Fruit fly (Drosophila melanogaster): ENCODE data around the gene CG4502.
A peak's percentile ranks its signal among the peaks of the same experiment; 100 is the strongest.

Gene CG4502

dm6 chr2L:7215657-7216056 is 11.6 kb upstream of the CG4502 start (continued):
- TF ChIP-seq CG12236 (GFP tag; optimal IDR thresholded peaks at IDR 0.05): no peak
- TF ChIP-seq E2f2 (GFP tag; IDR thresholded peaks at IDR 0.05): no peak
- TF ChIP-seq ken (GFP tag; IDR thresholded peaks at IDR 0.05): no peak
- no peak for TF ChIP-seq CG6765 (GFP tag; optimal IDR thresholded peaks at IDR 0.05)
- TF ChIP-seq dpn (GFP tag; optimal IDR thresholded peaks at IDR 0.05): no peak
- peak; percentile 50 for TF ChIP-seq CG17568 (GFP tag; optimal IDR thresholded peaks at IDR 0.05)
- TF ChIP-seq Mrtf (GFP tag; IDR thresholded peaks at IDR 0.05): no peak
- TF ChIP-seq corto (GFP tag; optimal IDR thresholded peaks at IDR 0.05): no peak
- TF ChIP-seq sens (GFP tag): peak; percentile 65
- no peak for TF ChIP-seq dmrt11E (tag; optimal IDR thresholded peaks at IDR 0.05)
- no peak for TF ChIP-seq CG12155 (GFP tag; optimal IDR thresholded peaks at IDR 0.05)
- no peak for TF ChIP-seq dysf (GFP tag; IDR thresholded peaks at IDR 0.05)
- no peak for TF ChIP-seq Six4 (GFP tag; optimal IDR thresholded peaks at IDR 0.05)
- TF ChIP-seq CG2678 (tag; optimal IDR thresholded peaks at IDR 0.05): peak; percentile 39
- TF ChIP-seq CG6689 (GFP tag; IDR thresholded peaks at IDR 0.05): no peak
- peak; percentile 33 for TF ChIP-seq CG1603 (tag; optimal IDR thresholded peaks at IDR 0.05)
- no peak for TF ChIP-seq Dek (tag; optimal IDR thresholded peaks at IDR 0.05)
- no peak for TF ChIP-seq CG11398 (GFP tag; optimal IDR thresholded peaks at IDR 0.05)
- no peak for TF ChIP-seq bbx (GFP tag; IDR thresholded peaks at IDR 0.05; ENCODE audit: partially characterized antibody)
- no peak for TF ChIP-seq h (optimal IDR thresholded peaks at IDR 0.05)
- TF ChIP-seq Myb (GFP tag; optimal IDR thresholded peaks at IDR 0.05): no peak
- TF ChIP-seq Atf6 (GFP tag; IDR thresholded peaks at IDR 0.05): no peak
- TF ChIP-seq bsh (GFP tag; optimal IDR thresholded peaks at IDR 0.05): peak in 1 of 2 experiments; percentile 30
- no peak for TF ChIP-seq CG15011 (GFP tag; optimal IDR thresholded peaks at IDR 0.05)

DNA sequence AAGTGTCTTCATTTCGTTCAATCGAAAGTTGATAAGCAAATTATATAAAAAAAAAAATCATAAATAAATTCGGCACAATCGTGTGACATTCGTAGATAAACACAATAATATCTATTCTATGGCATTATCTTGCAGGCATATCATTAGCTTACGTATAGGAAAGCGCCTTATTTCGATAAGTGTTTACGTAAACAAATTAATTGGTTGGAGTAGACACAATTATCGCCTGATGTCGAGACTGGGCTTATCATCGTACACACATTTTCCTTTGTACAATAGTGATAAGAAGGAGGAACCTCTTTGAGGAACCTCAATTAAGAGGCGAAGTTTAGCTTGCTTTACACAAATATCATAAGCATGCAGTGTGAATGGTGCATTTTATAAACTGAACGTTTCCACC is 10.8 kb upstream of the CG4502 start:
- no peak for TF ChIP-seq Fer3 (tag; optimal IDR thresholded peaks at IDR 0.05)
- no peak for TF ChIP-seq her (GFP tag; optimal IDR thresholded peaks at IDR 0.05)
- no peak for TF ChIP-seq hkb (optimal IDR thresholded peaks at IDR 0.05)
- TF ChIP-seq hkb (GFP tag; IDR thresholded peaks at IDR 0.05): 0 out of 2 replicates have a peak, but pooled peaks have one; percentile 8
- TF ChIP-seq CG9727 (GFP tag; optimal IDR thresholded peaks at IDR 0.05): no peak
- no peak for TF ChIP-seq chinmo (GFP tag; IDR thresholded peaks at IDR 0.05; ENCODE audit: partially characterized antibody)
- TF ChIP-seq CG13296 (GFP tag; optimal IDR thresholded peaks at IDR 0.05): no peak
- no peak for TF ChIP-seq CG33557 (GFP tag; optimal IDR thresholded peaks at IDR 0.05)
- no peak for TF ChIP-seq Awh (GFP tag; IDR thresholded peaks at IDR 0.05)
- peak; percentile 97 for TF ChIP-seq exex (tag; optimal IDR thresholded peaks at IDR 0.05)
- TF ChIP-seq Ptx1 (GFP tag; IDR thresholded peaks at IDR 0.05): no peak
- no peak for TF ChIP-seq bigmax (GFP tag; optimal IDR thresholded peaks at IDR 0.05)
- TF ChIP-seq CG16779 (GFP tag; IDR thresholded peaks at IDR 0.05): no peak
- no peak for TF ChIP-seq CG12744 (GFP tag; optimal IDR thresholded peaks at IDR 0.05)
- no peak for TF ChIP-seq ab (GFP tag; optimal IDR thresholded peaks at IDR 0.05)
- no peak for TF ChIP-seq emc (GFP tag; optimal IDR thresholded peaks at IDR 0.05)
- peak; percentile 14 for TF ChIP-seq salm (tag; optimal IDR thresholded peaks at IDR 0.05)
- TF ChIP-seq sug (tag; optimal IDR thresholded peaks at IDR 0.05): peak; percentile 33
- no peak for TF ChIP-seq CG7556 (GFP tag; optimal IDR thresholded peaks at IDR 0.05)
- TF ChIP-seq wor (GFP tag; IDR thresholded peaks at IDR 0.05): no peak
- TF ChIP-seq Sin3A (optimal IDR thresholded peaks at IDR 0.05): no peak
- no peak for TF ChIP-seq dati (GFP tag; IDR thresholded peaks at IDR 0.05)
- no peak for TF ChIP-seq Fer1 (GFP tag; optimal IDR thresholded peaks at IDR 0.05)
- no peak for TF ChIP-seq CG34224 (GFP tag; IDR thresholded peaks at IDR 0.05; ENCODE audit: partially characterized antibody)
- TF ChIP-seq prd (optimal IDR thresholded peaks at IDR 0.05): no peak
- TF ChIP-seq prd (GFP tag; IDR thresholded peaks at IDR 0.05): no peak
- TF ChIP-seq p53 (GFP tag; optimal IDR thresholded peaks at IDR 0.05): no peak
- TF ChIP-seq Sox102F (GFP tag; optimal IDR thresholded peaks at IDR 0.05): no peak
- no peak for TF ChIP-seq pho (GFP tag; optimal IDR thresholded peaks at IDR 0.05)
- TF ChIP-seq cg (GFP tag; optimal IDR thresholded peaks at IDR 0.05): no peak
